Worm (Caenorhabditis elegans): Measurements from ENCODE around the gene R10E4.6.

DNA sequence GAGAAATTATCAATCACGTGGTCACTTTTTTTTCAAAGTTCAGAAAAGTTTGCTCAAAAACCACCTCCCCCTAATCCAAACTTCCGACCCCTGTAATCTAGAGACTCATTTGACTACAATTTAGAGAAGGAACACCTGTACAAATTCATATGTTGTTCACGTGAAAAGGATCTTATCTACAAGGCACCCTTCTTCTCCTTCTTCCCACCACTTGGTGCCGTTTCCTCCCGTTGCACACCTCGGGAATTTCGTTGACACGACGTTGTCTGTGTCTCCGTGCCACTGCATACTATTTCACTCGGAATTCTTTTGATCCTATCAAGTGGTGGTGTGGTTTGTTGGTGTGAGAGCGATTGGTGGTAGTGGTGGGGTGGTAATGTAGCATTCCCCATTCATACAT lies 18.7 kb upstream of the R10E4.6 start:
- no peak for TF ChIP-seq F49E8.2 (tag; optimal IDR thresholded peaks at IDR 0.05; ENCODE audit: insufficient read depth)
- TF ChIP-seq nhr-80 (tag; optimal IDR thresholded peaks at IDR 0.05), result no peak
- TF ChIP-seq ceh-58 (GFP tag; IDR thresholded peaks at IDR 0.05), result no peak
- no peak for TF ChIP-seq zim-3 (tag; optimal IDR thresholded peaks at IDR 0.05)
- TF ChIP-seq T07F8.4 (tag; optimal IDR thresholded peaks at IDR 0.05), result no peak
- no peak for TF ChIP-seq B0336.3 (GFP tag; IDR thresholded peaks at IDR 0.05)
- TF ChIP-seq ets-4 (GFP tag; optimal IDR thresholded peaks at IDR 0.05), result no peak
- TF ChIP-seq gei-17 (GFP tag; optimal IDR thresholded peaks at IDR 0.05), result no peak
- no peak for TF ChIP-seq F22D6.2 (tag; optimal IDR thresholded peaks at IDR 0.05)
- TF ChIP-seq nhr-90 (tag; optimal IDR thresholded peaks at IDR 0.05), result no peak

Data from whole organism, young adult.